Worm (Caenorhabditis elegans) whole organism, young adult: ENCODE data around the gene str-240.

Experiments used
- C17E4.6 ChIP-seq: fragments of 200-800 bp; sonication (Bioruptor generic); IDR thresholded peaks from 2 replicates; pipeline ENCODE4 v1.3.6; 2022; ENCODE audit warnings: missing genetic modification reagents, missing genetic modification characterization, missing compliant biosample characterization
- mel-28 ChIP-seq: sonication (generic microtip); optimal IDR thresholded peaks from 2 replicates; lab custom pipeline; 2016; ENCODE audit warnings: borderline replicate concordance, mild to moderate bottlenecking, missing genetic modification characterization, missing compliant biosample characterization

ce11 chrV:1540249-1540648 lies 18.5 kb upstream of the str-240 start:
- TF ChIP-seq mel-28 (no peak), C17E4.6 (GFP tag; lab: Robert Waterston, UW) (no peak)
